Fruit fly (Drosophila melanogaster) whole organism, adult: ENCODE results near the gene SP1173.

Experiments used
- CG11617 ChIP-seq: fragments of 200-800 bp; sonication (Bioruptor generic); optimal IDR thresholded peaks from 2 replicates; lab custom pipeline; 2017; ENCODE audit warnings: mild to moderate bottlenecking, missing biosample characterization, missing genetic modification reagents, missing genetic modification characterization
- CG12768 ChIP-seq: fragments of 200-800 bp; sonication (Bioruptor generic); optimal IDR thresholded peaks from 2 replicates; lab custom pipeline; 2017; ENCODE audit warnings: missing biosample characterization, missing genetic modification characterization, mild to moderate bottlenecking, moderate library complexity, missing genetic modification reagents
- CG5204 ChIP-seq: fragments of 200-800 bp; sonication (Bioruptor generic); optimal IDR thresholded peaks from 2 replicates; lab custom pipeline; 2016; ENCODE audit warnings: missing biosample characterization, missing genetic modification characterization
- CG7045 ChIP-seq: fragments of 200-800 bp; sonication (Bioruptor generic); optimal IDR thresholded peaks from 2 replicates; lab custom pipeline; 2017; ENCODE audit warnings: missing biosample characterization, mild to moderate bottlenecking, missing genetic modification characterization
- Clk ChIP-seq: fragments of 200-800 bp; sonication (Bioruptor generic); optimal IDR thresholded peaks from 2 replicates; lab custom pipeline; 2017; ENCODE audit warnings: missing biosample characterization, missing genetic modification characterization
- Crg-1 ChIP-seq: fragments of 200-800 bp; sonication (Bioruptor generic); optimal IDR thresholded peaks from 2 replicates; lab custom pipeline; 2016; ENCODE audit warnings: missing biosample characterization, missing genetic modification characterization
- Hr96 ChIP-seq: fragments of 200-800 bp; sonication (Bioruptor generic); optimal IDR thresholded peaks from 2 replicates; lab custom pipeline; 2016; ENCODE audit warnings: missing biosample characterization, missing genetic modification characterization
- bab1 ChIP-seq: fragments of 200-800 bp; sonication (Bioruptor generic); optimal IDR thresholded peaks from 3 replicates; lab custom pipeline; 2019; ENCODE audit warnings: missing biosample characterization, mild to moderate bottlenecking, missing genetic modification characterization, moderate library complexity
- kay ChIP-seq: fragments of 200-800 bp; sonication (Bioruptor generic); peaks from one replicate; lab custom pipeline; 2016; ENCODE audit warnings: missing biosample characterization, missing genetic modification characterization, borderline replicate concordance
- ovo ChIP-seq: fragments of 200-800 bp; sonication (Bioruptor generic); optimal IDR thresholded peaks from 2 replicates; lab custom pipeline; 2016; ENCODE audit warnings: missing biosample characterization, missing genetic modification characterization
- pad ChIP-seq: fragments of 200-800 bp; sonication (Bioruptor generic); optimal IDR thresholded peaks from 3 replicates; lab custom pipeline; 2017; ENCODE audit warnings: missing biosample characterization, missing genetic modification characterization, mild to moderate bottlenecking, moderate library complexity, missing genetic modification reagents
- tj ChIP-seq: fragments of 200-800 bp; sonication (Bioruptor generic); optimal IDR thresholded peaks from 3 replicates; lab custom pipeline; 2017; ENCODE audit warnings: missing biosample characterization, mild to moderate bottlenecking, missing genetic modification characterization, moderate library complexity

SP1173 gene

dm6 chr3L:6665541-6665940 is 37.8 kb downstream of the SP1173 start, which contains the start of gene eIF4E4:
Gene eIF4E4 (minus strand): TSS chr3L:6665641.
- TF ChIP-seq Clk (GFP tag; lab: Kevin White, UChicago) (no peak), Crg-1 (GFP tag; lab: Kevin White, UChicago) (no peak), pad (GFP tag; lab: Kevin White, UChicago) (no peak), tj (GFP tag; lab: Kevin White, UChicago) (no peak), bab1 (GFP tag; lab: Kevin White, UChicago) (no peak), CG12768 (GFP tag; lab: Kevin White, UChicago) (no peak), Hr96 (no peak), CG7045 (GFP tag; lab: Kevin White, UChicago) (no peak), kay (no peak), CG11617 (GFP tag; lab: Kevin White, UChicago) (no peak), CG5204 (no peak), ovo (GFP tag; lab: Kevin White, UChicago) (no peak)
